Fruit fly (Drosophila melanogaster) whole organism, embryonic: Measurements from ENCODE around the gene AspRS-m.

ENCODE experiments used
- Aef1 ChIP-seq: fragments of 200-800 bp; sonication (Bioruptor generic); IDR thresholded peaks from 3 replicates; pipeline ENCODE4 v1.3.6; 2022; ENCODE audit warnings: missing biosample characterization, missing genetic modification characterization
- Atf6 ChIP-seq: fragments of 200-800 bp; sonication (Bioruptor generic); IDR thresholded peaks from 2 replicates; pipeline ENCODE4 v1.3.6; 2022; ENCODE audit warnings: missing biosample characterization, missing genetic modification characterization
- CG10366 ChIP-seq: fragments of 200-800 bp; sonication (Bioruptor generic); IDR thresholded peaks from 2 replicates; pipeline ENCODE4 v1.3.6; 2022; ENCODE audit warnings: missing biosample characterization, missing genetic modification characterization
- CG11093 ChIP-seq: fragments of 200-800 bp; sonication (Bioruptor generic); IDR thresholded peaks from 3 replicates; pipeline ENCODE4 v1.3.6; 2022; ENCODE audit warnings: missing biosample characterization, missing genetic modification characterization
- CG12744 ChIP-seq: fragments of 200-800 bp; sonication (Bioruptor generic); optimal IDR thresholded peaks from 2 replicates; lab custom pipeline; 2016; ENCODE audit warnings: missing biosample characterization, missing genetic modification characterization
- CG15073 ChIP-seq: fragments of 200-800 bp; sonication (Bioruptor generic); optimal IDR thresholded peaks from 2 replicates; lab custom pipeline; 2016; ENCODE audit warnings: missing biosample characterization, missing genetic modification characterization
- CG15479 ChIP-seq: fragments of 200-800 bp; sonication (Bioruptor generic); optimal IDR thresholded peaks from 3 replicates; lab custom pipeline; 2019; ENCODE audit warnings: missing biosample characterization, mild to moderate bottlenecking, missing genetic modification characterization, moderate library complexity
- CG1603 ChIP-seq: fragments of 200-800 bp; sonication (Bioruptor generic); optimal IDR thresholded peaks from 2 replicates; lab custom pipeline; 2019; ENCODE audit warnings: missing biosample characterization, mild to moderate bottlenecking, missing genetic modification characterization, moderate library complexity
- CG17361 ChIP-seq: fragments of 200-800 bp; sonication (Bioruptor generic); IDR thresholded peaks from 3 replicates; pipeline ENCODE4 v1.3.6; 2022; ENCODE audit warnings: missing biosample characterization, missing genetic modification characterization
- CG2199 ChIP-seq: fragments of 200-800 bp; sonication (Bioruptor generic); IDR thresholded peaks from 3 replicates; pipeline ENCODE4 v1.3.6; 2022; ENCODE audit warnings: missing biosample characterization, missing genetic modification characterization
- CG2889 ChIP-seq: fragments of 200-800 bp; sonication (Bioruptor generic); IDR thresholded peaks from 3 replicates; pipeline ENCODE4 v1.3.6; 2022; ENCODE audit warnings: missing biosample characterization, missing genetic modification characterization
- CG3163 ChIP-seq: fragments of 200-800 bp; sonication (Bioruptor generic); optimal IDR thresholded peaks from 3 replicates; lab custom pipeline; 2016; ENCODE audit warnings: missing biosample characterization, missing genetic modification characterization
- CG3726 ChIP-seq: fragments of 200-800 bp; sonication (Bioruptor generic); IDR thresholded peaks from 3 replicates; pipeline ENCODE4, ENCODE4 v1.3.6; 2022; ENCODE audit warnings: missing biosample characterization, missing genetic modification characterization
- CG6272 ChIP-seq: fragments of 200-800 bp; sonication (Bioruptor generic); IDR thresholded peaks from 2 replicates; pipeline ENCODE4 v1.3.6; 2022; ENCODE audit warnings: missing biosample characterization, missing genetic modification characterization
- CG6813 ChIP-seq: fragments of 200-800 bp; sonication (Bioruptor generic); optimal IDR thresholded peaks from 2 replicates; lab custom pipeline; 2017; ENCODE audit warnings: missing biosample characterization, missing genetic modification characterization, mild to moderate bottlenecking, moderate library complexity, missing genetic modification reagents
- CG7839 ChIP-seq: fragments of 200-800 bp; sonication (Bioruptor generic); optimal IDR thresholded peaks from 3 replicates; lab custom pipeline; 2018; ENCODE audit warnings: missing biosample characterization, mild to moderate bottlenecking, missing genetic modification characterization, moderate library complexity
- CG8281 ChIP-seq: fragments of 200-800 bp; sonication (Bioruptor generic); optimal IDR thresholded peaks from 2 replicates; lab custom pipeline; 2018; ENCODE audit warnings: missing biosample characterization, mild to moderate bottlenecking, missing genetic modification characterization, moderate library complexity
- CG8290 ChIP-seq, 3 experiments: fragments of 200-800 bp; sonication (Bioruptor generic); optimal IDR thresholded peaks; 2 replicates each; lab custom pipeline; 2016 to 2019; ENCODE audit warnings: missing biosample characterization in 3 of 3, missing genetic modification characterization in 3 of 3, mild to moderate bottlenecking in 2 of 3, moderate library complexity in 1 of 3
- CG9437 ChIP-seq: fragments of 200-800 bp; sonication (Bioruptor generic); optimal IDR thresholded peaks from 2 replicates; lab custom pipeline; 2018; ENCODE audit warnings: missing biosample characterization, mild to moderate bottlenecking, missing genetic modification characterization
- Ets65A ChIP-seq: fragments of 200-800 bp; sonication (Bioruptor generic); peaks from one replicate; lab custom pipeline; 2016; ENCODE audit warnings: missing biosample characterization, missing genetic modification characterization
- Gsc ChIP-seq: fragments of 200-800 bp; sonication (Bioruptor generic); IDR thresholded peaks from 2 replicates; pipeline ENCODE4 v1.3.6; 2022; ENCODE audit warnings: missing biosample characterization, missing genetic modification characterization
- Hr78 ChIP-seq, 2 experiments: fragments of 200-800 bp in 1 of 2; fragments of >200 bp in 1 of 2; sonication (Bioruptor generic) in 1 of 2; optimal IDR thresholded peaks; 2 replicates each; lab custom pipeline; 2017 to 2019; ENCODE audit warnings: missing biosample characterization in 2 of 2, missing genetic modification characterization in 2 of 2, mild to moderate bottlenecking in 1 of 2, moderate library complexity in 1 of 2
- MBD-R2 ChIP-seq: fragments of 200-800 bp; sonication (Bioruptor generic); IDR thresholded peaks from 2 replicates; pipeline ENCODE4 v1.3.6; 2022; ENCODE audit warnings: missing biosample characterization, missing genetic modification characterization
- Mad ChIP-seq: fragments of 200-800 bp; sonication (Bioruptor generic); optimal IDR thresholded peaks from 2 replicates; lab custom pipeline; 2016; ENCODE audit warnings: missing biosample characterization, missing genetic modification characterization
- Med ChIP-seq: fragments of 200-800 bp; sonication (Bioruptor generic); peaks from one replicate; lab custom pipeline; 2016; ENCODE audit warnings: missing biosample characterization, missing genetic modification characterization, mild to moderate bottlenecking, inconsistent platforms, moderate library complexity
- Mes4 ChIP-seq: fragments of 200-800 bp; sonication (Bioruptor generic); optimal IDR thresholded peaks from 2 replicates; lab custom pipeline; 2016; ENCODE audit warnings: missing biosample characterization, missing genetic modification characterization
- Sox100B ChIP-seq: fragments of 200-800 bp; sonication (Bioruptor generic); optimal IDR thresholded peaks from 3 replicates; lab custom pipeline; 2018; ENCODE audit warnings: missing biosample characterization, mild to moderate bottlenecking, missing genetic modification characterization
- Trl ChIP-seq, 3 experiments: fragments of >200 bp in 2 of 3; fragments of 200-800 bp in 1 of 3; sonication (Bioruptor generic) in 1 of 3; optimal IDR thresholded peaks; 2 replicates in 1 of 3; 3 replicates in 2 of 3; lab custom pipeline; 2016 to 2017; ENCODE audit warnings: missing biosample characterization in 1 of 3, missing genetic modification characterization in 1 of 3
- chn ChIP-seq: fragments of 200-800 bp; sonication (Bioruptor generic); optimal IDR thresholded peaks from 2 replicates; lab custom pipeline; 2016; ENCODE audit warnings: missing biosample characterization, missing genetic modification characterization
- exex ChIP-seq: fragments of 200-800 bp; sonication (Bioruptor generic); optimal IDR thresholded peaks from 4 replicates; lab custom pipeline; 2018; ENCODE audit warnings: missing biosample characterization, mild to moderate bottlenecking, missing genetic modification characterization, moderate library complexity
- ftz-f1 ChIP-seq: fragments of 200-800 bp; sonication (Bioruptor generic); optimal IDR thresholded peaks from 2 replicates; lab custom pipeline; 2016; ENCODE audit warnings: missing biosample characterization, missing genetic modification characterization
- fu2 ChIP-seq: fragments of 200-800 bp; sonication (Bioruptor generic); optimal IDR thresholded peaks from 2 replicates; lab custom pipeline; 2016; ENCODE audit warnings: missing biosample characterization, missing genetic modification characterization
- gfzf ChIP-seq: fragments of 200-800 bp; sonication (Bioruptor generic); optimal IDR thresholded peaks from 2 replicates; lab custom pipeline; 2016; ENCODE audit warnings: missing biosample characterization, mild to moderate bottlenecking, missing genetic modification characterization, moderate library complexity
- hkb ChIP-seq, 2 experiments: fragments of 200-800 bp in 1 of 2; fragments of >200 bp in 1 of 2; sonication (Bioruptor generic) in 1 of 2; IDR thresholded peaks in 1 of 2; optimal IDR thresholded peaks in 1 of 2; 2 replicates each; pipeline versions ENCODE4 v1.3.6 to Lab custom; 2017 to 2022; ENCODE audit warnings: missing biosample characterization in 1 of 2, missing genetic modification characterization in 1 of 2
- insv ChIP-seq, 2 experiments: fragments of 200-800 bp; sonication (Bioruptor generic); optimal IDR thresholded peaks; 3 replicates each; lab custom pipeline; 2016 to 2018; ENCODE audit warnings: missing biosample characterization in 2 of 2, missing genetic modification characterization in 2 of 2
- jing ChIP-seq: fragments of 200-800 bp; sonication (Bioruptor generic); optimal IDR thresholded peaks from 2 replicates; lab custom pipeline; 2018; ENCODE audit warnings: missing biosample characterization, mild to moderate bottlenecking, missing genetic modification characterization
- klu ChIP-seq: fragments of 200-800 bp; sonication (Bioruptor generic); IDR thresholded peaks from 2 replicates; pipeline ENCODE4 v1.3.6; 2022; ENCODE audit warnings: missing biosample characterization, missing genetic modification characterization
- phol ChIP-seq: fragments of 200-800 bp; sonication (Bioruptor generic); optimal IDR thresholded peaks from 3 replicates; lab custom pipeline; 2018; ENCODE audit warnings: missing biosample characterization, mild to moderate bottlenecking, missing genetic modification characterization, moderate library complexity
- prd ChIP-seq, 3 experiments: fragments of >200 bp in 2 of 3; fragments of 200-800 bp in 1 of 3; sonication (Bioruptor generic) in 1 of 3; optimal IDR thresholded peaks in 2 of 3; IDR thresholded peaks in 1 of 3; 2 replicates in 2 of 3; 3 replicates in 1 of 3; pipeline versions ENCODE4 v1.3.6 to Lab custom; 2017 to 2022; ENCODE audit warnings: missing biosample characterization in 1 of 3, missing genetic modification characterization in 1 of 3
- scrt ChIP-seq: fragments of 200-800 bp; sonication (Bioruptor generic); optimal IDR thresholded peaks from 2 replicates; lab custom pipeline; 2018; ENCODE audit warnings: missing biosample characterization, mild to moderate bottlenecking, missing genetic modification characterization, moderate library complexity
- sens ChIP-seq: fragments of 200-800 bp; sonication (Bioruptor generic); peaks from one replicate; lab custom pipeline; 2016; ENCODE audit warnings: missing biosample characterization, missing genetic modification characterization
- seq ChIP-seq: fragments of 200-800 bp; sonication (Bioruptor generic); IDR thresholded peaks from 2 replicates; pipeline ENCODE4 v1.3.6; 2022; ENCODE audit warnings: missing biosample characterization, missing genetic modification characterization
- sqz ChIP-seq: fragments of 200-800 bp; sonication (Bioruptor generic); optimal IDR thresholded peaks from 3 replicates; lab custom pipeline; 2018; ENCODE audit warnings: missing biosample characterization, mild to moderate bottlenecking, missing genetic modification characterization
- stwl ChIP-seq: fragments of 200-800 bp; sonication (Bioruptor generic); optimal IDR thresholded peaks from 3 replicates; lab custom pipeline; 2018; ENCODE audit warnings: missing biosample characterization, mild to moderate bottlenecking, missing genetic modification characterization, moderate library complexity
- tll ChIP-seq, 2 experiments: fragments of 200-800 bp in 1 of 2; fragments of >200 bp in 1 of 2; sonication (Bioruptor generic) in 1 of 2; optimal IDR thresholded peaks; 2 replicates each; lab custom pipeline; 2017 to 2019; ENCODE audit warnings: missing biosample characterization in 2 of 2, missing genetic modification characterization in 2 of 2, mild to moderate bottlenecking in 1 of 2, moderate library complexity in 1 of 2
- twi ChIP-seq: fragments of 200-800 bp; optimal IDR thresholded peaks from 2 replicates; lab custom pipeline; 2019; ENCODE audit warnings: missing biosample characterization, mild to moderate bottlenecking, missing genetic modification characterization, moderate library complexity
- tx ChIP-seq: fragments of 200-800 bp; sonication (Bioruptor generic); optimal IDR thresholded peaks from 2 replicates; lab custom pipeline; 2016; ENCODE audit warnings: missing biosample characterization, missing genetic modification characterization
- z ChIP-seq: fragments of 200-800 bp; sonication (Bioruptor generic); IDR thresholded peaks from 3 replicates; pipeline ENCODE4 v1.3.6; 2022; ENCODE audit warnings: missing biosample characterization, missing genetic modification characterization

AspRS-m gene

DNA sequence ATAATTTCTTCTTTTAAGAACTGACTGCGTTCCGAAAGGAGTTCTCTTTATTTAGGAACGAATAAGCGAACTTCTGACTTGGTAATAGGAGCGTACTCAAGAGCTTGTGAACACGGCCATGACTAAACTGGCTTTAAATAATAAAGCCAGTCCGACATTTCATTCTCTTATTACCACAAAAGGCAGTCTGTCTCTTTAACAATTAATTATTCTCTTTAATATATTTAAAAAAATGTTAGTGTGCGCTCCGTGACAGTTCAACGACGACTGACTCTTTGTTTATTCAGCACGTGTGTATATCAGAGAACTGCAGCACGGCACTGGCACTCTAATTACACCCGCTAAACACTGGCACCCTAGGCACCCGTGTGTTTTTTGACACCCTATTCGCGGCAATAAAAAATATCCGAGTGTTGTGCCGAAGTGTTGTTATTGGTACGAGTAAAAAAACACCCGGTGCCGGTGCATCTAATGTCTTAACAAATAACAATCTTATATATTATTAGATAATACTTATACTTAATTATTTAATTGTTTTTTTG, 31.7 kb downstream of the AspRS-m start, which contains the start of gene CG31809 (continued):
- TF ChIP-seq hkb (optimal IDR thresholded peaks at IDR 0.05; lab: Kevin White, UChicago) (no peak), hkb (GFP tag; IDR thresholded peaks at IDR 0.05; lab: Robert Waterston, UW) (peak; percentile 38; the same call in 1 of the 2 replicates), CG3163 (GFP tag; lab: Kevin White, UChicago) (peak; percentile 71), CG7839 (no peak), CG6813 (GFP tag; lab: Kevin White, UChicago) (peak; percentile 25), Atf6 (GFP tag; lab: Robert Waterston, UW) (no peak), stwl (tag; lab: Kevin White, UChicago) (no peak), Mes4 (GFP tag; lab: Kevin White, UChicago) (no peak), exex (tag; lab: Kevin White, UChicago) (peak; percentile 18), insv (GFP tag; optimal IDR thresholded peaks at IDR 0.05; lab: Kevin White, UChicago) (no peak), MBD-R2 (GFP tag; lab: Robert Waterston, UW) (no peak), Hr78 (GFP tag; optimal IDR thresholded peaks at IDR 0.05; lab: Kevin White, UChicago) (no peak), Med (peak; percentile 66), ftz-f1 (GFP tag; lab: Kevin White, UChicago) (no peak), scrt (GFP tag; lab: Kevin White, UChicago) (no peak), CG2889 (GFP tag; lab: Robert Waterston, UW) (no peak), Aef1 (GFP tag; lab: Robert Waterston, UW) (no peak), Trl (optimal IDR thresholded peaks at IDR 0.05; lab: Kevin White, UChicago) (peak in 1 of 2 experiments; percentile 41), Trl (GFP tag; optimal IDR thresholded peaks at IDR 0.05; lab: Kevin White, UChicago) (no peak), sqz (GFP tag; lab: Kevin White, UChicago) (peak; percentile 36), CG1603 (tag; lab: Kevin White, UChicago) (no peak), sens (GFP tag; lab: Kevin White, UChicago) (peak; percentile 5), CG15073 (no peak), klu (GFP tag; lab: Robert Waterston, UW) (no peak), Mad (GFP tag; lab: Kevin White, UChicago) (no peak), tll (GFP tag; optimal IDR thresholded peaks at IDR 0.05; lab: Kevin White, UChicago) (no peak), CG8281 (no peak), CG6272 (GFP tag; lab: Robert Waterston, UW) (no peak), jing (GFP tag; lab: Kevin White, UChicago) (no peak)
- TF ChIP-seq, all 482 proteins: peak for 28

DNA sequence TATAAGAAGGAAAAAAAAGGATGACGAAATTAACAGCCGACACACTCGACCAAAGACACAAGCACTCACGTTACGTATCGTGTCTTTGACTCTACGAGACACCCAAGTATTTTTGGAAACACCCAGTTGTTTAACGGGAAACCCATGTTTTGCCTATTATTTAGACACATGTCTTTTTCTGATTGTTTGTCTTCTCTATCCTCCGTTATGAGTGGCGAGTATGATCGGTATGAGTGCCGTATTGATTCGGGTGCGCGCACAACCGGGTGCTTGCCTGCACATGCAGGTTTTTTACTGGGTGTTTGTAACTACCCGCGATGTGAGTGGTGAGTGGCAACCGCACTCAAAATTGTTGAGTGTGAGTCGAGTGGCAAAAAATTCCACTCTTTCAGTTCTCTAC, 32.2 kb downstream of the AspRS-m start:
- peak; percentile 75 for TF ChIP-seq Med
- TF ChIP-seq tll (GFP tag; optimal IDR thresholded peaks at IDR 0.05; lab: Kevin White, UChicago), result peak in 1 of 2 experiments; percentile 51
- peak; percentile 4 for TF ChIP-seq CG15479
- peak; percentile 79 for TF ChIP-seq CG9437 (GFP tag; lab: Kevin White, UChicago)
- no peak for TF ChIP-seq phol
- TF ChIP-seq fu2 (GFP tag; lab: Kevin White, UChicago), result no peak
- peak; percentile 94 for TF ChIP-seq z (GFP tag; lab: Robert Waterston, UW)
- no peak for TF ChIP-seq prd (optimal IDR thresholded peaks at IDR 0.05; lab: Kevin White, UChicago)
- no peak for TF ChIP-seq prd (GFP tag; IDR thresholded peaks at IDR 0.05; lab: Robert Waterston, UW)
- TF ChIP-seq Gsc (GFP tag; lab: Robert Waterston, UW), result no peak
- TF ChIP-seq seq, result no peak
- TF ChIP-seq CG3163 (GFP tag; lab: Kevin White, UChicago), result peak; percentile 21
- TF ChIP-seq CG8290 (GFP tag; optimal IDR thresholded peaks at IDR 0.05; lab: Kevin White, UChicago), result no peak
- TF ChIP-seq CG8290 (tag; optimal IDR thresholded peaks at IDR 0.05; lab: Kevin White, UChicago), result peak in 1 of 2 experiments; percentile 9
- TF ChIP-seq tx (GFP tag; lab: Kevin White, UChicago), result no peak
- no peak for TF ChIP-seq gfzf (GFP tag; lab: Kevin White, UChicago)
- TF ChIP-seq twi (tag; lab: Kevin White, UChicago), result peak; percentile 87
- TF ChIP-seq CG3726 (GFP tag; lab: Robert Waterston, UW), result no peak
- peak; percentile 9; the same call in 1 of the 2 replicates for TF ChIP-seq CG10366 (GFP tag; lab: Robert Waterston, UW)
- no peak for TF ChIP-seq chn (GFP tag; lab: Kevin White, UChicago)
- peak; percentile 98 for TF ChIP-seq CG2199 (GFP tag; lab: Robert Waterston, UW)
- TF ChIP-seq CG17361 (GFP tag; lab: Robert Waterston, UW), result no peak
- TF ChIP-seq Sox100B, result no peak
- peak; percentile 78 for TF ChIP-seq Ets65A (GFP tag; lab: Kevin White, UChicago)
- TF ChIP-seq CG11093 (GFP tag; lab: Robert Waterston, UW), result no peak
- no peak for TF ChIP-seq CG12744 (GFP tag; lab: Kevin White, UChicago)
